Worm (Caenorhabditis elegans): ENCODE results near the gene srxa-5.

Gene srxa-5

DNA sequence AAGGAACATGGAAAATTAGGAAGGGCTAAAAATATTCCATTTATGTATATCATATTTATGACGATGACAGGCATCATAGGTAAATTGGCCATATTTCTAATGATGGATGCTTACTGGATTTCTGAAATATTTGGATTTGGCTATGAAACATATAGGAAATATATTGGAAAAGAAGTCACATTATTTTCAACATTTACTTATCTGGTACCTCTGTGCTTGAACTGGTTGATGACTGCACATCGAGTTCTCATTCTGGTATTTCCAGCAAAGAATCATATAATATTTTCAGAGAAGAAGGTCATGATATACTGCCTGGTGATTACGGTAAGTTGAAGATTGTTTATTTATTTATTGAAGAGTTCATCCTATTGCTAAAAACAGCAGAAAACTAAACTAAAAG is at the start of gene srxa-5:
Gene srxa-5, plus strand, starts transcription at position 301 of the 400 bp plus-strand sequence.
- TF ChIP-seq unc-62 (GFP tag; optimal IDR thresholded peaks at IDR 0.05) (no peak), pha-4 (tag; optimal IDR thresholded peaks at IDR 0.05) (no peak), drap-1 (GFP tag; optimal IDR thresholded peaks at IDR 0.05) (no peak), nhr-237 (tag; optimal IDR thresholded peaks at IDR 0.05) (no peak), nhr-2 (tag; optimal IDR thresholded peaks at IDR 0.05) (no peak), sem-2 (GFP tag; optimal IDR thresholded peaks at IDR 0.05) (no peak), ceh-39 (tag; optimal IDR thresholded peaks at IDR 0.05) (no peak), sptf-1 (tag; optimal IDR thresholded peaks at IDR 0.05) (no peak), nhr-12 (tag; optimal IDR thresholded peaks at IDR 0.05) (no peak), ces-1 (GFP tag; optimal IDR thresholded peaks at IDR 0.05) (no peak)

DNA sequence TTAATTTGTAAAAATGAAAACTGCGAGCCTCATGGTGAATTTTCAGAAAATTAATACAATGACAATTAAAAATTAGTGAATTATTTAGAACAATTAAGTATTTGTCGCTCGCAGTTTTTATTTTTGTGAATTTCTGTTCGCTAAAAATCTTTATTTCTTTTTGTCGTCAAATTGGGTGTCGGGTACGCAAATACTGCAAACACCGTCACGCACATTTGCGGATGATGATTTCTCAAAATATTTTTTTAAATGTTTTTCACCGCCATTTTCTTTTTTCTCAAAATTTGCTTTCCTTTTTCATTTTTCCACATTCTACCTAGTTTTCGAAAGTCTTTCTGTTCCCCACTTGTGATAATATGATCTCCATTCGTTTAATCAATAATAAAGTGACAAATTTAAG is 43.8 kb upstream of the srxa-5 start:
- TF ChIP-seq nhr-237 (tag; optimal IDR thresholded peaks at IDR 0.05) (peak; percentile 2), ces-1 (GFP tag; optimal IDR thresholded peaks at IDR 0.05) (peak; percentile 37), lsy-2 (tag; optimal IDR thresholded peaks at IDR 0.05) (peak; percentile 30), lin-13 (tag; optimal IDR thresholded peaks at IDR 0.05) (no peak), mep-1 (tag; optimal IDR thresholded peaks at IDR 0.05) (peak; percentile 39), ceh-83 (GFP tag; optimal IDR thresholded peaks at IDR 0.05) (no peak), flh-1 (GFP tag; optimal IDR thresholded peaks at IDR 0.05) (no peak), ceh-43 (GFP tag; optimal IDR thresholded peaks at IDR 0.05) (peak; percentile 62), mab-5 (tag; optimal IDR thresholded peaks at IDR 0.05) (no peak), unc-39 (tag; optimal IDR thresholded peaks at IDR 0.05) (no peak)

DNA sequence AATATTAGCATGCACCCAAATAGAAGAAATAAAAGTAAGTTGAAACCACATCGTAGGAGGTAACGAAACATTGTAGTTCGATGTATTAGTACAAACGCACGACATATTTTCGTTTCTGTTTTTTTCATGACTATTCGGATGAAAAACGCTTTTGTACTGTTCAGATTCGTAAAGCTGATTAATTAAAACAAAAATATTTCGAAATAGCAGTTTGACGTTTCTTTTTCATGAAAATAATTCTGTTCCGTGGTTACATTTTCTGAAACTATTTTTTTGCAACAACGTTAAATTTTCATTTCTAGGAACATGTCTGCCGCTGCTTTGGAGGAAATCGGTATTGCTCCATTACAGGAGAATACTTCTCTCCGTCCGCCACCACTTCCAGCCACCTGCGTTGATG is 43.3 kb upstream of the srxa-5 start, which contains the start of gene rpt-3:
Gene rpt-3, plus strand, starts transcription at position 301 of the 400 bp plus-strand sequence.
- TF ChIP-seq sem-2 (GFP tag; optimal IDR thresholded peaks at IDR 0.05): no peak
- TF ChIP-seq flh-1 (GFP tag; optimal IDR thresholded peaks at IDR 0.05): no peak
- TF ChIP-seq snpc-4 (tag; optimal IDR thresholded peaks at IDR 0.05): no peak
- no peak for TF ChIP-seq drap-1 (GFP tag; optimal IDR thresholded peaks at IDR 0.05)
- TF ChIP-seq nhr-237 (tag; optimal IDR thresholded peaks at IDR 0.05): no peak
- no peak for TF ChIP-seq ham-2 (GFP tag; optimal IDR thresholded peaks at IDR 0.05)
- no peak for TF ChIP-seq tbx-8 (GFP tag; optimal IDR thresholded peaks at IDR 0.05)
- no peak for TF ChIP-seq nhr-2 (tag; optimal IDR thresholded peaks at IDR 0.05)

DNA sequence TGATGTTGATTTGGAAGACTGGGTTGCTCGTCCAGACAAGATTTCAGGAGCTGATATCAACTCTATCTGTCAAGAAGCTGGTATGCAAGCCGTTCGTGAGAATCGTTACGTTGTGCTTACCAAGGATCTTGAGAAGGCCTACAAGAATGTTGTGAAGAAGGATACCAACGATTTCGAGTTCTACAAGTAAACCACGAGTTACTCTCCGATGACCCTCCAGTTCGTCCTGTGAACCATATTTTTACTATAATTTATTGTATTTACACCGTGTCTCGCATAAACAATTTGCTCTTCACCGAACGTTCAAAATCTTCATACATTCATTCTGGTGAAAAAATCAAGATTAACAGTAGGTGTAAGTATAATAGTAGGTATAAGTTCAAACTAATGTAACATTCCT is 41.8 kb upstream of the srxa-5 start:
- TF ChIP-seq lin-13 (tag; optimal IDR thresholded peaks at IDR 0.05) (no peak), nhr-12 (tag; optimal IDR thresholded peaks at IDR 0.05) (no peak), sem-2 (GFP tag; optimal IDR thresholded peaks at IDR 0.05) (no peak), bed-3 (GFP tag; optimal IDR thresholded peaks at IDR 0.05) (no peak), ceh-43 (GFP tag; optimal IDR thresholded peaks at IDR 0.05) (no peak), unc-39 (tag; optimal IDR thresholded peaks at IDR 0.05) (no peak), nhr-28 (tag; optimal IDR thresholded peaks at IDR 0.05) (no peak), nhr-76 (tag; optimal IDR thresholded peaks at IDR 0.05) (no peak), flh-1 (GFP tag; optimal IDR thresholded peaks at IDR 0.05) (no peak), snpc-4 (tag; optimal IDR thresholded peaks at IDR 0.05) (no peak), nhr-2 (tag; optimal IDR thresholded peaks at IDR 0.05) (no peak), M03D4.4 (tag; optimal IDR thresholded peaks at IDR 0.05) (no peak)

DNA sequence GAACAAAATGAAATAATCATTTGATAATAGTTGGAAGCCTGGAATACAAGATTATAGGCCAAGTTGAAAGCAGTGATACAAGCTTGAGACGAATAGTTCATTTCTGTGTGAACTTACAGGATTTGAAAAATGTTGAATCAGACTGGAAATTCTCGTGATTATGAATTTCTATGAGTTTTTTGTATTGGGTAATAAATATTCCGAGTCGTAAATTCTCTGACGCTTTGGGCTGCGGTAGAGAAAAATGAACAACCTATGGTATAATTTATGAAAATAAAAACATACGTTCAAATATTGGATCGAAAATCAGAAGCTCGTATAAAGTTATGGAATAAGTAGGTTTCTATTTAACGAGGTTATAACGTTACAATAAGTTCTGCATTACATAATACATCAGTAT is 39.9 kb upstream of the srxa-5 start, which contains the start of gene srb-11:
Gene srb-11, minus strand, starts transcription at position 101 of the 400 bp plus-strand sequence.
- TF ChIP-seq nhr-12 (tag; optimal IDR thresholded peaks at IDR 0.05): no peak
- TF ChIP-seq ceh-43 (GFP tag; optimal IDR thresholded peaks at IDR 0.05): no peak
- no peak for TF ChIP-seq ztf-11 (tag; optimal IDR thresholded peaks at IDR 0.05)
- no peak for TF ChIP-seq elt-3 (tag; optimal IDR thresholded peaks at IDR 0.05)
- TF ChIP-seq lin-13 (tag; optimal IDR thresholded peaks at IDR 0.05): no peak
- TF ChIP-seq sptf-1 (tag; optimal IDR thresholded peaks at IDR 0.05): no peak
- TF ChIP-seq nhr-76 (tag; optimal IDR thresholded peaks at IDR 0.05): no peak
- TF ChIP-seq blmp-1 (tag; optimal IDR thresholded peaks at IDR 0.05): no peak
- TF ChIP-seq ceh-83 (GFP tag; optimal IDR thresholded peaks at IDR 0.05): no peak
- no peak for TF ChIP-seq ceh-39 (tag; optimal IDR thresholded peaks at IDR 0.05)
- TF ChIP-seq lin-32 (GFP tag; optimal IDR thresholded peaks at IDR 0.05): no peak
- TF ChIP-seq hlh-1 (tag; optimal IDR thresholded peaks at IDR 0.05): no peak
- TF ChIP-seq pha-4 (tag; optimal IDR thresholded peaks at IDR 0.05): no peak
- TF ChIP-seq unc-62 (GFP tag; optimal IDR thresholded peaks at IDR 0.05): no peak
- TF ChIP-seq zip-8 (tag; optimal IDR thresholded peaks at IDR 0.05): no peak
- TF ChIP-seq nhr-2 (tag; optimal IDR thresholded peaks at IDR 0.05): no peak
- no peak for TF ChIP-seq mls-2 (tag; optimal IDR thresholded peaks at IDR 0.05)
- TF ChIP-seq mab-5 (tag; optimal IDR thresholded peaks at IDR 0.05): no peak
- TF ChIP-seq sem-2 (GFP tag; optimal IDR thresholded peaks at IDR 0.05): no peak
